Fruit fly (Drosophila melanogaster) whole organism, embryonic: ENCODE data around the gene trk.

Source experiments
- Aef1 ChIP-seq: fragments of 200-800 bp; sonication (Bioruptor generic); IDR thresholded peaks from 3 replicates; pipeline ENCODE4 v1.3.6; 2022; ENCODE audit warnings: missing biosample characterization, missing genetic modification characterization
- BtbVII ChIP-seq: fragments of 200-800 bp; sonication (Bioruptor generic); optimal IDR thresholded peaks from 3 replicates; lab custom pipeline; 2017; ENCODE audit warnings: missing biosample characterization, mild to moderate bottlenecking, missing genetic modification characterization
- CG10366 ChIP-seq: fragments of 200-800 bp; sonication (Bioruptor generic); IDR thresholded peaks from 2 replicates; pipeline ENCODE4 v1.3.6; 2022; ENCODE audit warnings: missing biosample characterization, missing genetic modification characterization
- CG11456 ChIP-seq: fragments of 200-800 bp; sonication (Bioruptor generic); IDR thresholded peaks from 3 replicates; pipeline ENCODE4 v1.3.6; 2022; ENCODE audit warnings: missing biosample characterization, missing genetic modification characterization
- CG12104 ChIP-seq: fragments of 200-800 bp; sonication (Bioruptor generic); optimal IDR thresholded peaks from 3 replicates; lab custom pipeline; 2016; ENCODE audit warnings: missing biosample characterization, missing genetic modification characterization
- CG12769 ChIP-seq: fragments of 200-800 bp; sonication (Bioruptor generic); optimal IDR thresholded peaks from 2 replicates; lab custom pipeline; 2019; ENCODE audit warnings: missing biosample characterization, mild to moderate bottlenecking, missing genetic modification characterization, moderate library complexity
- CG13894 ChIP-seq: fragments of 200-800 bp; sonication (Bioruptor generic); optimal IDR thresholded peaks from 3 replicates; lab custom pipeline; 2018; ENCODE audit warnings: missing biosample characterization, mild to moderate bottlenecking, missing genetic modification characterization, moderate library complexity
- CG15269 ChIP-seq: fragments of 200-800 bp; sonication (Bioruptor generic); optimal IDR thresholded peaks from 2 replicates; lab custom pipeline; 2018; ENCODE audit warnings: missing biosample characterization, mild to moderate bottlenecking, missing genetic modification characterization, moderate library complexity
- CG15601 ChIP-seq: fragments of 200-800 bp; sonication (Bioruptor generic); optimal IDR thresholded peaks from 3 replicates; lab custom pipeline; 2019; ENCODE audit warnings: missing biosample characterization, mild to moderate bottlenecking, missing genetic modification characterization, moderate library complexity
- CG18262 ChIP-seq: fragments of 200-800 bp; optimal IDR thresholded peaks from 3 replicates; lab custom pipeline; 2019; ENCODE audit warnings: missing biosample characterization, mild to moderate bottlenecking, missing genetic modification characterization, moderate library complexity
- CG18476 ChIP-seq: fragments of 200-800 bp; sonication (Bioruptor generic); optimal IDR thresholded peaks from 2 replicates; lab custom pipeline; 2016; ENCODE audit warnings: missing biosample characterization, mild to moderate bottlenecking, missing genetic modification characterization
- CG2120 ChIP-seq: fragments of 200-800 bp; sonication (Bioruptor generic); optimal IDR thresholded peaks from 3 replicates; lab custom pipeline; 2016; ENCODE audit warnings: missing biosample characterization, missing genetic modification characterization
- CG33557 ChIP-seq: fragments of 200-800 bp; sonication (Bioruptor generic); optimal IDR thresholded peaks from 2 replicates; lab custom pipeline; 2019; ENCODE audit warnings: missing biosample characterization, mild to moderate bottlenecking, missing genetic modification characterization, moderate library complexity
- CG3407 ChIP-seq: fragments of 200-800 bp; sonication (Bioruptor generic); optimal IDR thresholded peaks from 2 replicates; lab custom pipeline; 2018; ENCODE audit warnings: missing biosample characterization, mild to moderate bottlenecking, missing genetic modification characterization
- CG42726 ChIP-seq: fragments of 200-800 bp; sonication (Bioruptor generic); IDR thresholded peaks from 2 replicates; pipeline ENCODE4 v1.3.6; 2022; ENCODE audit warnings: missing biosample characterization, missing genetic modification characterization; ENCODE audit not compliant: partially characterized antibody
- CG43689 ChIP-seq: fragments of 200-800 bp; sonication (Bioruptor generic); IDR thresholded peaks from 2 replicates; pipeline ENCODE4 v1.3.6; 2022; ENCODE audit warnings: missing biosample characterization, missing genetic modification characterization
- CG4404 ChIP-seq: fragments of 200-800 bp; sonication (Bioruptor generic); IDR thresholded peaks from 2 replicates; pipeline ENCODE4 v1.3.6; 2022; ENCODE audit warnings: missing biosample characterization, missing genetic modification characterization
- CG4730 ChIP-seq: fragments of 200-800 bp; sonication (Bioruptor generic); IDR thresholded peaks from 2 replicates; pipeline ENCODE4 v1.3.6; 2022; ENCODE audit warnings: missing biosample characterization, missing genetic modification characterization
- CG8290 ChIP-seq, 3 experiments: fragments of 200-800 bp; sonication (Bioruptor generic); optimal IDR thresholded peaks; 2 replicates each; lab custom pipeline; 2016 to 2019; ENCODE audit warnings: missing biosample characterization in 3 of 3, missing genetic modification characterization in 3 of 3, mild to moderate bottlenecking in 2 of 3, moderate library complexity in 1 of 3
- D19A ChIP-seq: fragments of 200-800 bp; optimal IDR thresholded peaks from 3 replicates; lab custom pipeline; 2019; ENCODE audit warnings: missing biosample characterization, mild to moderate bottlenecking, missing genetic modification characterization, moderate library complexity
- Elba2 ChIP-seq: fragments of 200-800 bp; sonication (Bioruptor generic); optimal IDR thresholded peaks from 3 replicates; lab custom pipeline; 2016; ENCODE audit warnings: missing biosample characterization, missing genetic modification characterization
- Ets97D ChIP-seq: fragments of 200-800 bp; sonication (Bioruptor generic); optimal IDR thresholded peaks from 3 replicates; lab custom pipeline; 2016; ENCODE audit warnings: missing biosample characterization, missing genetic modification characterization
- HmgD ChIP-seq: fragments of 200-800 bp; sonication (Bioruptor generic); optimal IDR thresholded peaks from 3 replicates; lab custom pipeline; 2016; ENCODE audit warnings: missing biosample characterization, missing genetic modification characterization
- HmgZ ChIP-seq: fragments of 200-800 bp; sonication (Bioruptor generic); optimal IDR thresholded peaks from 2 replicates; lab custom pipeline; 2018; ENCODE audit warnings: missing biosample characterization, mild to moderate bottlenecking, missing genetic modification characterization
- Lhr ChIP-seq: fragments of 200-800 bp; sonication (Bioruptor generic); optimal IDR thresholded peaks from 3 replicates; lab custom pipeline; 2017; ENCODE audit warnings: mild to moderate bottlenecking, missing biosample characterization, missing genetic modification reagents, missing genetic modification characterization
- Mad ChIP-seq: fragments of 200-800 bp; sonication (Bioruptor generic); optimal IDR thresholded peaks from 2 replicates; lab custom pipeline; 2016; ENCODE audit warnings: missing biosample characterization, missing genetic modification characterization
- Nf-YB ChIP-seq: fragments of 200-800 bp; sonication (Bioruptor generic); optimal IDR thresholded peaks from 3 replicates; lab custom pipeline; 2019; ENCODE audit warnings: missing biosample characterization, mild to moderate bottlenecking, missing genetic modification characterization, moderate library complexity
- Optix ChIP-seq: fragments of 200-800 bp; sonication (Bioruptor generic); IDR thresholded peaks from 3 replicates; pipeline ENCODE4 v1.3.6; 2022; ENCODE audit warnings: missing biosample characterization, missing genetic modification characterization
- PHDP ChIP-seq: fragments of 200-800 bp; sonication (Bioruptor generic); optimal IDR thresholded peaks from 3 replicates; lab custom pipeline; 2018; ENCODE audit warnings: missing biosample characterization, mild to moderate bottlenecking, missing genetic modification characterization, moderate library complexity
- Tbp ChIP-seq: fragments of >200 bp; optimal IDR thresholded peaks from 2 replicates; lab custom pipeline; 2018; ENCODE audit warnings: missing biosample characterization, missing genetic modification characterization
- ab ChIP-seq: fragments of 200-800 bp; sonication (Bioruptor generic); optimal IDR thresholded peaks from 2 replicates; lab custom pipeline; 2016; ENCODE audit warnings: missing biosample characterization, missing genetic modification characterization
- bbx ChIP-seq: fragments of 200-800 bp; sonication (Bioruptor generic); IDR thresholded peaks from 2 replicates; pipeline ENCODE4 v1.3.6; 2022; ENCODE audit warnings: missing biosample characterization, missing genetic modification characterization; ENCODE audit not compliant: partially characterized antibody
- chif ChIP-seq, 2 experiments: fragments of 200-800 bp; sonication (Bioruptor generic); optimal IDR thresholded peaks; 3 replicates each; lab custom pipeline; 2016; ENCODE audit warnings: missing biosample characterization in 2 of 2, missing genetic modification characterization in 2 of 2
- dimm ChIP-seq: fragments of 200-800 bp; sonication (Bioruptor generic); IDR thresholded peaks from 2 replicates; pipeline ENCODE4 v1.3.6; 2022; ENCODE audit warnings: missing biosample characterization, missing genetic modification characterization
- dm ChIP-seq: fragments of 200-800 bp; sonication (Bioruptor generic); optimal IDR thresholded peaks from 3 replicates; lab custom pipeline; 2016; ENCODE audit warnings: missing biosample characterization, missing genetic modification characterization
- dysf ChIP-seq: fragments of 200-800 bp; sonication (Bioruptor generic); IDR thresholded peaks from 3 replicates; pipeline ENCODE4 v1.3.6; 2022; ENCODE audit warnings: missing biosample characterization, missing genetic modification characterization
- gem ChIP-seq: fragments of 200-800 bp; sonication (Bioruptor generic); optimal IDR thresholded peaks from 2 replicates; lab custom pipeline; 2019; ENCODE audit warnings: missing biosample characterization, mild to moderate bottlenecking, missing genetic modification characterization, moderate library complexity
- gfzf ChIP-seq: fragments of 200-800 bp; sonication (Bioruptor generic); optimal IDR thresholded peaks from 2 replicates; lab custom pipeline; 2016; ENCODE audit warnings: missing biosample characterization, mild to moderate bottlenecking, missing genetic modification characterization, moderate library complexity
- jumu ChIP-seq: fragments of 200-800 bp; sonication (Bioruptor generic); optimal IDR thresholded peaks from 3 replicates; lab custom pipeline; 2016; ENCODE audit warnings: missing biosample characterization, missing genetic modification characterization
- knrl ChIP-seq: fragments of 200-800 bp; sonication (Bioruptor generic); IDR thresholded peaks from 3 replicates; pipeline ENCODE4 v1.3.6; 2022; ENCODE audit warnings: missing biosample characterization, missing genetic modification characterization; ENCODE audit not compliant: partially characterized antibody
- lab ChIP-seq: fragments of 200-800 bp; sonication (Bioruptor generic); optimal IDR thresholded peaks from 3 replicates; lab custom pipeline; 2017; ENCODE audit warnings: missing biosample characterization, missing genetic modification characterization, mild to moderate bottlenecking, moderate library complexity, missing genetic modification reagents
- lilli ChIP-seq: fragments of 200-800 bp; sonication (Bioruptor generic); optimal IDR thresholded peaks from 3 replicates; lab custom pipeline; 2016; ENCODE audit warnings: missing biosample characterization, missing genetic modification characterization
- nerfin-2 ChIP-seq: fragments of 200-800 bp; sonication (Bioruptor generic); IDR thresholded peaks from 2 replicates; pipeline ENCODE4 v1.3.6; 2022; ENCODE audit warnings: missing biosample characterization, missing genetic modification characterization; ENCODE audit not compliant: partially characterized antibody
- nmo ChIP-seq: fragments of 200-800 bp; sonication (Bioruptor generic); optimal IDR thresholded peaks from 2 replicates; lab custom pipeline; 2018; ENCODE audit warnings: missing biosample characterization, mild to moderate bottlenecking, missing genetic modification characterization, moderate library complexity
- nom ChIP-seq: fragments of 200-800 bp; sonication (Bioruptor generic); optimal IDR thresholded peaks from 2 replicates; lab custom pipeline; 2017; ENCODE audit warnings: missing biosample characterization, missing genetic modification characterization, mild to moderate bottlenecking, moderate library complexity, missing genetic modification reagents
- pita ChIP-seq: fragments of 200-800 bp; sonication (Bioruptor generic); optimal IDR thresholded peaks from 2 replicates; lab custom pipeline; 2017; ENCODE audit warnings: missing biosample characterization, mild to moderate bottlenecking, missing genetic modification characterization
- scrt ChIP-seq: fragments of 200-800 bp; sonication (Bioruptor generic); optimal IDR thresholded peaks from 2 replicates; lab custom pipeline; 2018; ENCODE audit warnings: missing biosample characterization, mild to moderate bottlenecking, missing genetic modification characterization, moderate library complexity
- sr ChIP-seq: fragments of 200-800 bp; sonication (Bioruptor generic); IDR thresholded peaks from 3 replicates; pipeline ENCODE4 v1.3.6; 2022; ENCODE audit warnings: missing biosample characterization, missing genetic modification characterization

trk gene

dm6 chr2L:10238726-10239652 lies 33.1 kb downstream of the trk start, which contains the start of gene me31B (continued):
- TF ChIP-seq Aef1 (GFP tag; lab: Robert Waterston, UW) (no peak), CG11456 (GFP tag; lab: Robert Waterston, UW) (no peak), nmo (GFP tag; lab: Kevin White, UChicago) (peak; percentile 61), ab (GFP tag; lab: Kevin White, UChicago) (no peak), dm (GFP tag; lab: Kevin White, UChicago) (no peak), CG10366 (GFP tag; lab: Robert Waterston, UW) (no peak), D19A (tag; lab: Kevin White, UChicago) (no peak), CG15601 (tag; lab: Kevin White, UChicago) (no peak), CG3407 (GFP tag; lab: Kevin White, UChicago) (no peak), CG43689 (GFP tag; lab: Robert Waterston, UW) (no peak), gfzf (peak; percentile 40), dimm (GFP tag; lab: Robert Waterston, UW) (no peak), Mad (GFP tag; lab: Kevin White, UChicago) (no peak), Optix (no peak), dysf (GFP tag; lab: Robert Waterston, UW) (no peak), HmgZ (no peak), Nf-YB (no peak), knrl (GFP tag; lab: Robert Waterston, UW) (no peak), sr (GFP tag; lab: Robert Waterston, UW) (no peak), Tbp (no peak), nom (GFP tag; lab: Kevin White, UChicago) (no peak), CG33557 (GFP tag; lab: Kevin White, UChicago) (no peak), Ets97D (GFP tag; lab: Kevin White, UChicago) (no peak), CG2120 (GFP tag; lab: Kevin White, UChicago) (no peak), jumu (GFP tag; lab: Kevin White, UChicago) (no peak), chif (GFP tag; optimal IDR thresholded peaks at IDR 0.05; lab: Kevin White, UChicago) (no peak), gem (tag; lab: Kevin White, UChicago) (no peak), lilli (no peak), lab (GFP tag; lab: Kevin White, UChicago) (no peak), CG15269 (tag; lab: Kevin White, UChicago) (no peak), CG13894 (tag; lab: Kevin White, UChicago) (no peak), CG42726 (GFP tag; lab: Robert Waterston, UW) (no peak), nerfin-2 (no peak), CG4404 (GFP tag; lab: Robert Waterston, UW) (no peak), CG18262 (peak; percentile 15), CG12769 (tag; lab: Kevin White, UChicago) (no peak), Lhr (GFP tag; lab: Kevin White, UChicago) (peak; percentile 7), CG8290 (GFP tag; optimal IDR thresholded peaks at IDR 0.05; lab: Kevin White, UChicago) (no peak), CG8290 (tag; optimal IDR thresholded peaks at IDR 0.05; lab: Kevin White, UChicago) (peak in 1 of 2 experiments; percentile 41), pita (GFP tag; lab: Kevin White, UChicago) (no peak), bbx (GFP tag; lab: Robert Waterston, UW) (no peak), BtbVII (GFP tag; lab: Kevin White, UChicago) (no peak), PHDP (no peak), CG18476 (GFP tag; lab: Kevin White, UChicago) (no peak), scrt (no peak), CG4730 (GFP tag; lab: Robert Waterston, UW) (no peak), CG12104 (GFP tag; lab: Kevin White, UChicago) (no peak), HmgD (GFP tag; lab: Kevin White, UChicago) (no peak), Elba2 (GFP tag; lab: Kevin White, UChicago) (no peak)
